Worm (Caenorhabditis elegans): ENCODE data around the gene cogc-2.

DNA sequence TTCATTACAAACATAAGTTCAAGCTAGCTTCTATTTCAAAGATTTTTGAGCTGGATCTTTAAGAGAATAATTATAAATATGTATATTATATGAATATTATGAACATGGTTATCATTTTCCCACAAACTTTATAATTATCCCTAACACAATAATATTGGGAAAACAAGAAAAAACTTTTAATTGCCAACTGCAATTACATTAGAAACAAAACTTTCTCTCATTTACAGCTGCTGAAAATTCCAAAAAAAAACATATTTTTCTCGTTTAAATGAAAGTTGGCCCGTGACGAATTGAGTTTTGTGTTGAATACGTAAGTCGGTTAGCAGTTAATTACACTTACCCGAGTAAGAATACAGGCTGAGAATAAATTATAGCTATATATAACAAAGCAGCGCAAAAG lies 23.3 kb upstream of the cogc-2 start:
- TF ChIP-seq tab-1 (GFP tag; IDR thresholded peaks at IDR 0.05): no peak
- no peak for TF ChIP-seq ztf-29 (GFP tag; IDR thresholded peaks at IDR 0.05)
